Worm (Caenorhabditis elegans): Measurements from ENCODE around the gene ZK418.6.

DNA sequence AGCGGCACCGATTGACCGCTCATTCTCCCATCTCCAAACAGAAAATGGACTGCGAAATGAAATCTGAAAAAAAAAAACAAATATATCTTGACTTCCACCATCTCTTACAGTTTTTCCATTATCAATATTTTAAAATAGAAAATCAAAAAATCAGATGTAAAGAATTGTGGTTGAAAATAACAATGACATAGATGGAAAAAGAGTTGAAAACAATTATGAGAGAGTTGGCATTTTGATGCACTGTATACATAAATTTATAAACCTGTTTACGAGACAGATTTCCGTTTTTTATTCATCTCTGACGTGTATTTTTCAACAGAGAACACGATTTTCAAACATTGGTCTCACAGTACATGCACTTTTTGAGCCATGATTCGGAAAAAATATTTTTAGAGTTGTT is 2.1 kb upstream of the ZK418.6 start, which contains the start of gene ZK418.7:
- TF ChIP-seq pha-4 (tag; optimal IDR thresholded peaks at IDR 0.05) (no peak), lin-11 (tag; optimal IDR thresholded peaks at IDR 0.05) (no peak), syd-9 (tag; optimal IDR thresholded peaks at IDR 0.05) (no peak), pag-3 (tag; optimal IDR thresholded peaks at IDR 0.05; ENCODE audit: borderline replicate concordance) (no peak), nhr-232 (tag; optimal IDR thresholded peaks at IDR 0.05) (no peak), fax-1 (tag; optimal IDR thresholded peaks at IDR 0.05) (no peak), ceh-34 (tag; optimal IDR thresholded peaks at IDR 0.05) (no peak), Y22D7AL.16 (tag; optimal IDR thresholded peaks at IDR 0.05) (no peak), ceh-30 (tag; optimal IDR thresholded peaks at IDR 0.05) (no peak), tbx-2 (tag; optimal IDR thresholded peaks at IDR 0.05) (no peak), F13H6.1 (tag; optimal IDR thresholded peaks at IDR 0.05) (no peak), nhr-11 (tag; optimal IDR thresholded peaks at IDR 0.05) (no peak), nfya-1 (tag; optimal IDR thresholded peaks at IDR 0.05) (no peak)
